Worm (Caenorhabditis elegans) whole organism, L1 larva: Measurements from ENCODE around the gene oac-31.

Experiments
- C04F5.9 ChIP-seq: sonication (generic microtip); optimal IDR thresholded peaks from 2 replicates; lab custom pipeline; 2016; ENCODE audit warnings: missing genetic modification characterization, missing compliant biosample characterization
- C16A3.4 ChIP-seq: fragments of 150-350 bp; optimal IDR thresholded peaks from 2 replicates; lab custom pipeline; 2014; ENCODE audit warnings: missing biosample characterization, missing genetic modification characterization
- C34B4.2 ChIP-seq: sonication (generic microtip); optimal IDR thresholded peaks from 2 replicates; lab custom pipeline; 2017; ENCODE audit warnings: mild to moderate bottlenecking, missing genetic modification characterization, missing compliant biosample characterization
- aly-2 ChIP-seq: fragments of 150-350 bp; optimal IDR thresholded peaks from 2 replicates; lab custom pipeline; 2014; ENCODE audit warnings: missing biosample characterization, missing genetic modification characterization
- blmp-1 ChIP-seq: fragments of 150-350 bp; optimal IDR thresholded peaks from 2 replicates; lab custom pipeline; 2014; ENCODE audit warnings: missing biosample characterization, missing genetic modification characterization
- ces-1 ChIP-seq: fragments of 150-350 bp; optimal IDR thresholded peaks from 2 replicates; lab custom pipeline; 2014; ENCODE audit warnings: missing biosample characterization, missing genetic modification reagents, missing genetic modification characterization
- dsc-1 ChIP-seq: sonication (generic microtip); optimal IDR thresholded peaks from 2 replicates; lab custom pipeline; 2016; ENCODE audit warnings: mild to moderate bottlenecking, missing genetic modification characterization, missing compliant biosample characterization
- efl-3 ChIP-seq: fragments of 200-800 bp; sonication (Bioruptor generic); optimal IDR thresholded peaks from 2 replicates; lab custom pipeline; 2018; ENCODE audit warnings: mild to moderate bottlenecking, missing genetic modification characterization, missing compliant biosample characterization
- egl-13 ChIP-seq: sonication (generic microtip); optimal IDR thresholded peaks from 2 replicates; lab custom pipeline; 2016; ENCODE audit warnings: missing genotype, missing genetic modification reagents, missing genetic modification characterization, missing compliant biosample characterization
- elt-2 ChIP-seq: sonication (generic microtip); optimal IDR thresholded peaks from 2 replicates; lab custom pipeline; 2016; ENCODE audit warnings: missing genetic modification characterization, mild to moderate bottlenecking, inconsistent platforms, missing compliant biosample characterization, missing genetic modification reagents
- elt-3 ChIP-seq, 6 experiments: fragments of 150-350 bp in 1 of 6; sonication (generic microtip); optimal IDR thresholded peaks; 2 replicates each; lab custom pipeline; 2017 to 2018; ENCODE audit warnings: missing biosample characterization in 6 of 6, missing genetic modification characterization in 6 of 6, inconsistent platforms in 1 of 6
- ets-5 ChIP-seq: fragments of 200-800 bp; sonication (Bioruptor generic); IDR thresholded peaks from 2 replicates; pipeline ENCODE4 v1.3.6; 2022; ENCODE audit warnings: missing genetic modification characterization, missing compliant biosample characterization
- fkh-8 ChIP-seq: sonication (generic microtip); optimal IDR thresholded peaks from 2 replicates; lab custom pipeline; 2016; ENCODE audit warnings: mild to moderate bottlenecking, missing genetic modification characterization, missing compliant biosample characterization
- fos-1 ChIP-seq: fragments of 150-350 bp; optimal IDR thresholded peaks from 2 replicates; lab custom pipeline; 2014; ENCODE audit warnings: missing biosample characterization, missing genetic modification characterization
- hlh-17 ChIP-seq: fragments of 200-800 bp; sonication (Bioruptor generic); optimal IDR thresholded peaks from 2 replicates; lab custom pipeline; 2018; ENCODE audit warnings: missing genetic modification characterization, mild to moderate bottlenecking, missing compliant biosample characterization, moderate library complexity, borderline replicate concordance
- hlh-4 ChIP-seq: sonication (generic microtip); optimal IDR thresholded peaks from 2 replicates; lab custom pipeline; 2016; ENCODE audit warnings: mild to moderate bottlenecking, missing genetic modification characterization, missing compliant biosample characterization
- hpl-2 ChIP-seq: fragments of 150-350 bp; optimal IDR thresholded peaks from 2 replicates; lab custom pipeline; 2014; ENCODE audit warnings: missing biosample characterization, missing genetic modification reagents, missing genetic modification characterization
- isw-1 ChIP-seq: fragments of 200-800 bp; sonication (Bioruptor generic); IDR thresholded peaks from 2 replicates; pipeline ENCODE4 v1.3.6; 2022; ENCODE audit warnings: missing genetic modification characterization, missing compliant biosample characterization
- jun-1 ChIP-seq: fragments of 150-350 bp; optimal IDR thresholded peaks from 2 replicates; lab custom pipeline; 2014; ENCODE audit warnings: missing biosample characterization, missing genetic modification reagents, missing genetic modification characterization
- lsy-2 ChIP-seq, 2 experiments: fragments of 150-350 bp; optimal IDR thresholded peaks; 2 replicates each; lab custom pipeline; 2014; ENCODE audit warnings: missing biosample characterization in 2 of 2, missing genetic modification characterization in 2 of 2
- mef-2 ChIP-seq: fragments of 150-350 bp; optimal IDR thresholded peaks from 2 replicates; lab custom pipeline; 2014; ENCODE audit warnings: missing biosample characterization, missing genetic modification characterization
- mep-1 ChIP-seq: fragments of 150-350 bp; optimal IDR thresholded peaks from 2 replicates; lab custom pipeline; 2014; ENCODE audit warnings: missing biosample characterization, missing genetic modification characterization
- nhr-11 ChIP-seq: fragments of 150-350 bp; optimal IDR thresholded peaks from 2 replicates; lab custom pipeline; 2014; ENCODE audit warnings: missing biosample characterization, missing genetic modification characterization
- nhr-19 ChIP-seq: fragments of 200-800 bp; sonication (Bioruptor generic); conservative IDR thresholded peaks from 2 replicates; pipeline ENCODE4 v1.3.6; 2022; ENCODE audit warnings: missing genetic modification characterization, missing compliant biosample characterization
- nhr-20 ChIP-seq: sonication (generic microtip); optimal IDR thresholded peaks from 2 replicates; lab custom pipeline; 2016; ENCODE audit warnings: mild to moderate bottlenecking, missing genetic modification characterization, missing compliant biosample characterization
- nhr-71 ChIP-seq: sonication (generic microtip); optimal IDR thresholded peaks from 2 replicates; lab custom pipeline; 2016; ENCODE audit warnings: mild to moderate bottlenecking, missing genetic modification characterization, moderate library complexity, missing compliant biosample characterization
- nhr-76 ChIP-seq: sonication (generic microtip); optimal IDR thresholded peaks from 2 replicates; lab custom pipeline; 2017; ENCODE audit warnings: missing biosample characterization, missing genetic modification characterization
- nhr-77 ChIP-seq: fragments of 150-350 bp; optimal IDR thresholded peaks from 2 replicates; lab custom pipeline; 2014; ENCODE audit warnings: missing biosample characterization, missing genetic modification characterization
- nhr-85 ChIP-seq: sonication (generic microtip); peaks from one replicate; lab custom pipeline; 2016; ENCODE audit warnings: missing genetic modification characterization, inconsistent platforms, missing compliant biosample characterization
- nhr-90 ChIP-seq: sonication (generic microtip); optimal IDR thresholded peaks from 2 replicates; lab custom pipeline; 2016; ENCODE audit warnings: mild to moderate bottlenecking, missing genetic modification characterization, missing compliant biosample characterization; ENCODE audit not compliant: poor library complexity
- rnt-1 ChIP-seq: sonication (generic microtip); optimal IDR thresholded peaks from 2 replicates; lab custom pipeline; 2016; ENCODE audit warnings: mild to moderate bottlenecking, missing genetic modification characterization, moderate library complexity, missing compliant biosample characterization
- skn-1 ChIP-seq: fragments of 150-350 bp; optimal IDR thresholded peaks from 2 replicates; lab custom pipeline; 2014; ENCODE audit warnings: missing biosample characterization, missing genetic modification characterization
- sptf-1 ChIP-seq: fragments of 150-350 bp; optimal IDR thresholded peaks from 2 replicates; lab custom pipeline; 2014; ENCODE audit warnings: missing biosample characterization, missing genetic modification characterization
- sup-37 ChIP-seq: fragments of 200-800 bp; sonication (Bioruptor generic); optimal IDR thresholded peaks from 2 replicates; lab custom pipeline; 2018; ENCODE audit warnings: mild to moderate bottlenecking, missing genetic modification characterization, missing compliant biosample characterization
- swsn-7 ChIP-seq: sonication (generic microtip); optimal IDR thresholded peaks from 2 replicates; lab custom pipeline; 2016; ENCODE audit warnings: missing genetic modification characterization, missing compliant biosample characterization
- tbx-2 ChIP-seq: sonication (generic microtip); optimal IDR thresholded peaks from 2 replicates; lab custom pipeline; 2016; ENCODE audit warnings: missing genetic modification characterization, missing compliant biosample characterization
- tlp-1 ChIP-seq: fragments of 150-350 bp; optimal IDR thresholded peaks from 2 replicates; lab custom pipeline; 2014; ENCODE audit warnings: missing biosample characterization, missing genetic modification characterization
- unc-130 ChIP-seq: fragments of 150-350 bp; optimal IDR thresholded peaks from 2 replicates; lab custom pipeline; 2017; ENCODE audit warnings: missing biosample characterization, missing genetic modification characterization, inconsistent platforms
- unc-86 ChIP-seq: sonication (generic microtip); optimal IDR thresholded peaks from 2 replicates; lab custom pipeline; 2016; ENCODE audit warnings: missing genetic modification characterization, missing compliant biosample characterization
- xbp-1 ChIP-seq: sonication (generic microtip); optimal IDR thresholded peaks from 2 replicates; lab custom pipeline; 2016; ENCODE audit warnings: missing genetic modification characterization, missing compliant biosample characterization
- ztf-11 ChIP-seq, 2 experiments: sonication (generic microtip); optimal IDR thresholded peaks; 2 replicates each; lab custom pipeline; 2016 to 2017; ENCODE audit warnings: missing genetic modification characterization in 2 of 2, missing biosample characterization in 1 of 2, missing compliant biosample characterization in 1 of 2

oac-31 gene

DNA sequence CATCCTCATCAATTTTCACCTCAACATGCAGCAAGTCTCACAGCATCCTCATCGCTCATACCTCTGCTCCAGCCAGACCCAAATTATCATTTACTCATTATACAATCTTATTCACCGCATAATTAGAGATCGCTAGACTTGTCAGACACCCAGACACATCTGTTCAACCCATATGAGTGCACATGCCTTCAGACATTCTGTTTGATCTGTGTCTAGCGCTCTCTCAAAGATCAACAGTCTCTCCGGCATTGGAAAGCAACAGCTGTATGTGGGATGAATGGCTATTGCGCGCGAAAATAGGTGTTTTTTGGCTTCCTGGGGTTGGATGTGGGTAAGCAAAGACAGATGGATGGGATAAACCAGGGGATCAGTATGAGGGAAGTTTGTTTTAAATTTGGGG is 30.9 kb upstream of the oac-31 start:
- TF ChIP-seq sptf-1 (tag; lab: Kevin White, UChicago), result no peak
- TF ChIP-seq nhr-85 (tag; lab: Kevin White, UChicago), result peak; percentile 42
- TF ChIP-seq ztf-11 (tag; optimal IDR thresholded peaks at IDR 0.05; lab: Kevin White, UChicago), result peak in 1 of 2 experiments; percentile 21
- no peak for TF ChIP-seq fos-1 (tag; lab: Kevin White, UChicago)
- no peak for TF ChIP-seq unc-130 (tag; lab: Kevin White, UChicago)

DNA sequence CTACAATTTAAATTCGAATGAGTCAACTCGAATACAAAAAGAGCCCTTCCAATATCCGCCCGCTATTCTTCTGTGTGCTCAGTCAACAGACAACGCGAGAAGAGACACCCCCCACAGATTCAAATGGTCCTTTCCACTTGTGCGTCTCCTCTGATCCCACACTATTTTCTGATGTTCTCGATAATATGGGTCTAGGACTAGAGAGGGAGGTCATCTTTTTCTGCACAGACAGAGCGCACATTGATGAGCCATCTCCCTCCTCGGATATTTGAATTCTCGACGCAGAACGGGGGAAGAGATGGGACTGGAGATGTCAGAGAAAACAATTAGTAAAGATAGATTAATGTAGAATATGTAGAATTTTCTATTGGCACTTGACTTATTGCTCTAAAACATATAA is 29.0 kb upstream of the oac-31 start:
- TF ChIP-seq ets-5 (GFP tag; lab: Robert Waterston, UW) (no peak), dsc-1 (peak; percentile 13), C04F5.9 (tag; lab: Kevin White, UChicago) (no peak)

DNA sequence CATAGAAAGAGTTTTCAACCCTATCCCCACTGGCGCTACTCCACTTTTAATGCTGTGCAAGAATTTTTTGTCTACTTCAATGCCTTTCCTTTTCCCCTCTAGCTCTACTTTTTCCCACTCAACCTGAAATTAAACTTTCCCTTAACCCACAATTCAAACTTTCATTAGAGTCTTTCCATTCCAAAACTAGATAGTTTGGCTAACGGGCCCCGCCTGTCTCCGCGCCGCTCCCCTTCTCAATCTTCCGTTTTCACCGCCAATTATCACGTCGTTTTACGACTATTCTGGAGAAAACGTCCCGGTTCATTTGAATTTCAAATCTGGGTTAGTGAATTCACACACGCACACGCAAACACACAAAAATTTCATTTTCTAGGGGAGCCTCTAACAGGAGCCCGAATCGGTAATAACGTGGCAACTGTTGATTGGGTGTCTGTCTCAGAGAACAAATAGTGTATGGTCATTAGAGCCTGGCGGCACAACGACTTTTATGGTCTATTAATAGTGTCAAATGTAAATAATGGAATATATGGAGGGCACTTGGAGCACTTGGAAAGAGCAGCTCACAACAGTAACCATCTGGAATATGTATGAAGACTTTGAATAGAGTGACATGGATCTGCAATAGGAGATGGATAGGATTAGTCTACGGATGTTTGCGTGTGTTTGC is 28.2 kb upstream of the oac-31 start:
- TF ChIP-seq xbp-1, result peak; percentile 91
- no peak for TF ChIP-seq sup-37 (GFP tag; lab: Kevin White, UChicago)
- no peak for TF ChIP-seq aly-2
- TF ChIP-seq nhr-19, result no peak
- no peak for TF ChIP-seq lsy-2 (tag; optimal IDR thresholded peaks at IDR 0.05; lab: Kevin White, UChicago)
- peak; percentile 52 for TF ChIP-seq blmp-1 (tag; lab: Kevin White, UChicago)
- no peak for TF ChIP-seq hlh-4 (tag; lab: Kevin White, UChicago)

DNA sequence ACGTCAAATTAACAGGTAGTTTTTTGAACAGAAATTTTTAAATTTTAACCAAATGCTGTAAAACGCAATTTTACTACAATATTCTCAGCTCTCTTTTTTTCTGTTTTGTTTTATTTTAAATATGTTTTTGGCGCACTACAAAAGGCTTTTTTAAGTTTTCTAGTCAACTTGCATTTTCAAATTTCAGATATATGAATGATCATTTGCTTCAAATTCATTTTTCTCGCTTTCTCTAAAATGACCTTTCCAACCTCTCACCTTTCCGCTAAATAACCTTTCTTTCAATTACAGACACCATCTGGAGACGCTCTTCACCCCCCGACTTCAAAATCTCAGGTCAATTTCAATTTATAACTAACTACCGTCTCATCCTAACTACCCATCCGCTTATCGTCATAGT is 25.1 kb upstream of the oac-31 start, which contains the start of gene cdc-25.2:
Gene cdc-25.2 (plus strand): TSS at position 301 of the 400 bp plus-strand sequence.
- TF ChIP-seq xbp-1, result no peak
- no peak for TF ChIP-seq ces-1 (GFP tag; lab: Kevin White, UChicago)
- no peak for TF ChIP-seq fkh-8
- no peak for TF ChIP-seq rnt-1
- TF ChIP-seq efl-3, result no peak
- no peak for TF ChIP-seq nhr-71 (tag; lab: Kevin White, UChicago)
- TF ChIP-seq elt-2 (tag; lab: Kevin White, UChicago), result no peak
- no peak for TF ChIP-seq C04F5.9 (tag; lab: Kevin White, UChicago)
- TF ChIP-seq jun-1 (tag; lab: Kevin White, UChicago), result no peak
- TF ChIP-seq hlh-17 (GFP tag; lab: Kevin White, UChicago), result no peak
- TF ChIP-seq nhr-77 (tag; lab: Kevin White, UChicago), result no peak
- TF ChIP-seq nhr-20 (tag; lab: Kevin White, UChicago), result no peak
- TF ChIP-seq C16A3.4, result no peak
- TF ChIP-seq swsn-7 (tag; lab: Kevin White, UChicago), result no peak
- no peak for TF ChIP-seq nhr-90 (tag; lab: Kevin White, UChicago)

DNA sequence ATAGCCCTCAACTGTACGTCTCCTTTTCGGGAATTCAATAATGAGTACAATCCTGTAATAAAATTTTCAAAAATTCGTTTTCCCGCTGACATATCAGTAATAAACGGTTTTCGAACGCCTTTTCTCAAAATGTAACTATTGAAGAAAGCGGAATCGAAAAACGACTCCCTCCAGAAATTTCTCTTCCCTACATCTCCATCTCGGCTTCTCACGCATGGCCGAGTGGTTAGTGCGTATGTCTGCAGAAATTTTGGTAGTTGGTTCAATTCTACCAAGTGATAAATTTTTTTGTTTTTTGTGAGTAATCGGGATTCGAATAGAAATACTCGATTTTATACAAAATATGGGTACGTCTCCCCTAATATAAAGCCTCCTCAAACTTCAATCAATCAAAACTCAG is 19.5 kb upstream of the oac-31 start:
- TF ChIP-seq nhr-19, result 0 out of 2 replicates have a peak, but pooled peaks have one; percentile 8

DNA sequence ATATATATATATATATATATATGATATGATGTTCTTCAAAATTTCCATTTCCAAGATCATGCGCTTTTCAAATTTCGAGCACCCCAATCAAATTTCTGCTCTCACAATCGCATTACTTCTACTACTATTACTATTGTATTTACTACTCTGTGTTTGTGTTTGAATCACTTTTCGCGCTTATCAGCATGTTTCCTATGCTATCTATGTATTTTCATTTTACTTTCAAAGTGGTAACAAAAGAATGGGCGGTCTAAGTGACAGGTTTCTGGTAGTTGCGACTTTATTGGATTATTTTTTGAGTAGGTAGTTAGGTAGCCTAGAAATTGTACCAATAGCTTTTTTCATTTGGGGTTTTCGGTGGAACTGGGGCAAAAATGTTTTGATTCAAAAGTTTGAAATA is 16.4 kb upstream of the oac-31 start:
- peak; percentile 17 for TF ChIP-seq elt-2 (tag; lab: Kevin White, UChicago)
- no peak for TF ChIP-seq dsc-1

DNA sequence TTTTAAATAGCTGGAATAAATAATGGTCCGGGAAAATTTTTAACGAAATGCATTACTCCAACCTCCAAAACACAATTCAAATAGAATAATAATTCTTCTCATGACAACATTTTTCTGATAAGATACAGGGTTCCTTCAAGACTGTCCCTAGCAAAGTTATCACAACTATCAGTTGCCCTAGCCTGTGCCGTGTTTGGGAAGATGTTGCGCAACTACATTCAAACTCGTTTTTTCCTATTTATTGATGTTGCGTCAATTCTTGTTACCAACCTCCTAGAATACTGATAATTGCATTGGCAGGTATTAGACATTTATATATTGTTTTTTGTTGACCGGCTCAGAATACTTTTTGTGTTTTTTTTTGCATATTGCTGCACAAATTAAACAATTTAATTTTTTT is 13.4 kb upstream of the oac-31 start:
- TF ChIP-seq hpl-2 (GFP tag; lab: Kevin White, UChicago) (no peak), swsn-7 (tag; lab: Kevin White, UChicago) (no peak), unc-86 (tag; lab: Kevin White, UChicago) (no peak), elt-3 (tag; optimal IDR thresholded peaks at IDR 0.05; lab: Kevin White, UChicago) (no peak), fkh-8 (no peak), tlp-1 (tag; lab: Kevin White, UChicago) (no peak), ets-5 (GFP tag; lab: Robert Waterston, UW) (no peak), nhr-11 (tag; lab: Kevin White, UChicago) (no peak), egl-13 (no peak), C34B4.2 (tag; lab: Kevin White, UChicago) (no peak), sup-37 (GFP tag; lab: Kevin White, UChicago) (no peak), mep-1 (tag; lab: Kevin White, UChicago) (no peak), sptf-1 (tag; lab: Kevin White, UChicago) (no peak), isw-1 (GFP tag; lab: Robert Waterston, UW) (no peak), nhr-76 (tag; lab: Kevin White, UChicago) (no peak), C04F5.9 (tag; lab: Kevin White, UChicago) (no peak), tbx-2 (tag; lab: Kevin White, UChicago) (no peak), mef-2 (no peak), nhr-90 (tag; lab: Kevin White, UChicago) (no peak), skn-1 (tag; lab: Kevin White, UChicago) (no peak)
